Fruit fly (Drosophila melanogaster): ENCODE data around the gene CG11095.

CG11095 gene

DNA sequence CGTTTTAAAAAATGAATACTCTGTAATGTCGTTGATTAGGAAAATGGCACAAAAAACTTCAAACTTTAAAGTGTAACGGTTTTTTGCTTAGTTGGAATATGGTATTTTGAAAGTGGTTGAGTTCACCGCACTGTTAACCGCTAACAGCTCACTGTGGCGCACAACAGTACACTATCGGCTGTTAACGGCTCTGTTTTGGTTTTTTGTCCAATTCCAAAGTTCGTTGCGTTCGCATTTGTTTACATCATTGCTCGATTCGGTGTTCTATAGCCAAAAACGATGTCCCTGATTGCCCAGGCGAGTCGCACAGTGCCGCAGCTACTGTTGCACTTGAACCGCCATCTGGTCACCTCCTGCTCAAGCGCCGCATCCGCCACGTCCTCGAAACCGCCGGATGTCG is at the start of gene CG11095:
CG11095 (plus strand) TSS at position 205 of the 400 bp plus-strand sequence.
- TF ChIP-seq rn (GFP tag; IDR thresholded peaks at IDR 0.05) (no peak), CG17806 (tag; optimal IDR thresholded peaks at IDR 0.05) (no peak), CG8159 (tag; optimal IDR thresholded peaks at IDR 0.05) (no peak), CG9948 (tag; optimal IDR thresholded peaks at IDR 0.05) (no peak), EcR (GFP tag; optimal IDR thresholded peaks at IDR 0.05) (no peak), CG12605 (GFP tag; IDR thresholded peaks at IDR 0.05) (peak; percentile 61), CG4496 (GFP tag; IDR thresholded peaks at IDR 0.05) (peak; percentile 44; the same call in 1 of the 3 replicates), Pif1B (GFP tag; optimal IDR thresholded peaks at IDR 0.05) (no peak), CG13204 (GFP tag; optimal IDR thresholded peaks at IDR 0.05) (no peak), CG14655 (GFP tag; optimal IDR thresholded peaks at IDR 0.05) (peak; percentile 13), CG15710 (tag; optimal IDR thresholded peaks at IDR 0.05) (no peak), gl (tag; optimal IDR thresholded peaks at IDR 0.05) (peak; percentile 40), CG34367 (tag; optimal IDR thresholded peaks at IDR 0.05) (no peak), CG10348 (GFP tag; IDR thresholded peaks at IDR 0.05) (no peak), fd96Ca (GFP tag; IDR thresholded peaks at IDR 0.05) (no peak), Ets98B (GFP tag; IDR thresholded peaks at IDR 0.05) (peak; percentile 32; the same call in 1 of the 2 replicates), D1 (tag; optimal IDR thresholded peaks at IDR 0.05) (no peak), Pif1A (GFP tag; optimal IDR thresholded peaks at IDR 0.05) (no peak), CG8301 (tag; optimal IDR thresholded peaks at IDR 0.05) (no peak), CG32121 (GFP tag; IDR thresholded peaks at IDR 0.05) (no peak), Snoo (tag; optimal IDR thresholded peaks at IDR 0.05) (no peak)

DNA sequence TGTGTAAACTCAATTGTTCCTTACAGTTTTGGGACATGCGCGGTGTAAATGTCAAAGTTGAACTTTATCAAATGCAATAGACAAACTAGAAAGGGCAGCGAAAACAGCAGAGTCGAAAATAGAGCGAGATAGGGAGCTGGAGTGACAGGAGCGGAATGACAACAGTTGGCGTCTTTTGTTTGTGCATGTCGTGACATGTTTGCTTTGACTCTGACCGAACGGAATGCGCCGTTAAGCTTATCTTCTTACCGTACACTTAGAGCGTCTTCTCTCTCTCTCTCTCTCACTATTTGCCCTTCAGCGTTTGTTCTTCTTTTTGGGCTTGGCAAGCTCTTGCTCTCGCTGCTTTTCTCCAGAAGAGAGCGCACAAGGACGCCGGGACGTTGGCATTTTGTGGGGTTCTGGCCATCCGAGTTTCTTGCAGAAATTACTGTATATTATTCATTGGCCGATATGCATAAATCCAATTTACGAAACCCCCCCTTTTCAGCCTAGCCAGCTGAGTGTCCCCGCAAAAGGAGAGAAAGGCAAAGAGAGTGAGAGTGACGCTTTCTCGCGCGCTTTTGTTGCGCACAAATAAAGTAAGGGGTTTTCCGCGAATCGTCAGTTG is 49.6 kb upstream of the CG11095 start:
- TF ChIP-seq rn (GFP tag; IDR thresholded peaks at IDR 0.05): no peak
- TF ChIP-seq fd96Ca (GFP tag; IDR thresholded peaks at IDR 0.05): no peak
- TF ChIP-seq CG10348 (GFP tag; IDR thresholded peaks at IDR 0.05): no peak
- peak; percentile 5 for TF ChIP-seq gl (tag; optimal IDR thresholded peaks at IDR 0.05)
- no peak for TF ChIP-seq EcR (GFP tag; optimal IDR thresholded peaks at IDR 0.05)
- no peak for TF ChIP-seq CG8301 (tag; optimal IDR thresholded peaks at IDR 0.05)

DNA sequence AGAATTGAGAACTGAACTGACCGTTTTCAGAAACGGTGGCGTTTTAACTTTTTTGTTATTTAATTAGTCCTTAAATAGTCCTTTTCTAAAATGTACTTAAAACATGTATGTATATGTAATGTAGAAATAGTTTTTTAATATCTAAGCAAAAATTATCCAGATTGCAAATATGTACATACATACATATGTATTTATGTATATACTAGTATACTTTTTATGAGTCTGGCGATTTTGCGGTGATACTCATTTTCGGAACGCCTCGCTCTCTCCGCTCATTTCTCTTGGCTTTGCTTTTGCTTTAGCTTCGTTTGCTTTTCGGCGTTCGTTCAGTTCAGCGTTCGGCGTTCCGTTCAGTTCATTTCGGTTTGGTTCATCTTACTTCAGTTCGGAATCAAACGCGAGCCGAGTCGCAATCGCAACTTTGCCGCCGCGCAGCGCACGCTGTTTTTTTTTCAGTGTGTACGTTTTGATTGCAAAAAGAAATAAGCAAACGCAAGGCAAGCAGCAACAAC is 49.1 kb upstream of the CG11095 start, which contains the start of gene rdgB:
rdgB (plus strand) TSS at position 381 of the 512 bp plus-strand sequence.
- TF ChIP-seq CG4496 (GFP tag; IDR thresholded peaks at IDR 0.05) (peak; percentile 69), CG13204 (GFP tag; optimal IDR thresholded peaks at IDR 0.05) (peak; percentile 64), fd96Ca (GFP tag; IDR thresholded peaks at IDR 0.05) (peak; percentile 55; the same call in 1 of the 3 replicates), rn (GFP tag; IDR thresholded peaks at IDR 0.05) (peak; percentile 27; the same call in 1 of the 2 replicates), CG8301 (tag; optimal IDR thresholded peaks at IDR 0.05) (peak; percentile 83), Ets98B (GFP tag; IDR thresholded peaks at IDR 0.05) (peak; percentile 73), CG15710 (tag; optimal IDR thresholded peaks at IDR 0.05) (peak; percentile 81), Pif1B (GFP tag; optimal IDR thresholded peaks at IDR 0.05) (peak; percentile 61), CG34367 (tag; optimal IDR thresholded peaks at IDR 0.05) (peak; percentile 63), CG17806 (tag; optimal IDR thresholded peaks at IDR 0.05) (peak; percentile 62), D1 (tag; optimal IDR thresholded peaks at IDR 0.05) (no peak), Pif1A (GFP tag; optimal IDR thresholded peaks at IDR 0.05) (peak; percentile 23), CG10348 (GFP tag; IDR thresholded peaks at IDR 0.05) (no peak), EcR (GFP tag; optimal IDR thresholded peaks at IDR 0.05) (peak; percentile 38), CG9948 (tag; optimal IDR thresholded peaks at IDR 0.05) (peak; percentile 81), CG12605 (GFP tag; IDR thresholded peaks at IDR 0.05) (peak; percentile 66; the same call in 1 of the 2 replicates), CG8159 (tag; optimal IDR thresholded peaks at IDR 0.05) (peak; percentile 86), CG32121 (GFP tag; IDR thresholded peaks at IDR 0.05) (peak; percentile 64), Snoo (tag; optimal IDR thresholded peaks at IDR 0.05) (peak; percentile 71), CG14655 (GFP tag; optimal IDR thresholded peaks at IDR 0.05) (peak; percentile 92), gl (tag; optimal IDR thresholded peaks at IDR 0.05) (peak; percentile 22)

DNA sequence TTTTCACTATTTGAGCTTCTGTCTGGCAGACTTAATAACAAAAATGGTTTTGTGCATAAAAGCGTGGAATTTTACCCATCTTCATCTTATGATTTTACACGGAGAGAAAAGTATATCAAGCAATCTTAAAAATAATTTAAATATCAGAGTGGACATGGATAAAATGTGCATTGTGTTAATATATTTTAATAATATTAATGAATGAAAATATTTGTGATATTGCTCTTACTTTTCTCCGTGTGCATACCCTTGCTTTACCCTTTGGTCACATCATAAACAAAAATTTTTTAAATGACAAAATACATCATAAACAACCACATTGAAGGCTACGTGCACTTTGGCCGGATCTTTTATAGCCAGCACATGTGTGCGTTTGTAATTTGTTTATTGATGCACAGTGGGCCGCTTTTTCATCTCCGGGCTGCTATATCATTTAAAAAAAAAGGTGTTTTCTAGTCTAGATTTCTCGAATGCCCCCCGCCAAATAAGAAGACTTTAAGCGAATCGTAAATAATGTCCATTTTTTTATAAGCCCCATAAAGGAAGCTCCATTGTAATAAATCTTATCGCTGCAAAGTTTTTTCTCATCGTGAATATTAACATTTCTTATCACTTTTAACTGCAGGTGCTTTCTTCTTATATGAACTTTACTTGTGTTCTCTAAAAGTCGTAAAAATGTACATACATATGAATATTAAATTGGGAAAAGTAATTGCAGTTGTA is 46.9 kb upstream of the CG11095 start:
- TF ChIP-seq CG8301 (tag; optimal IDR thresholded peaks at IDR 0.05): peak; percentile 45
- TF ChIP-seq Pif1A (GFP tag; optimal IDR thresholded peaks at IDR 0.05): no peak
- TF ChIP-seq Snoo (tag; optimal IDR thresholded peaks at IDR 0.05): peak; percentile 20
- no peak for TF ChIP-seq CG10348 (GFP tag; IDR thresholded peaks at IDR 0.05)
- TF ChIP-seq CG13204 (GFP tag; optimal IDR thresholded peaks at IDR 0.05): no peak
- peak; percentile 37 for TF ChIP-seq CG8159 (tag; optimal IDR thresholded peaks at IDR 0.05)
- peak; percentile 47 for TF ChIP-seq CG9948 (tag; optimal IDR thresholded peaks at IDR 0.05)
- TF ChIP-seq fd96Ca (GFP tag; IDR thresholded peaks at IDR 0.05): peak; percentile 58; the same call in 1 of the 3 replicates
- no peak for TF ChIP-seq EcR (GFP tag; optimal IDR thresholded peaks at IDR 0.05)
- peak; percentile 50 for TF ChIP-seq CG14655 (GFP tag; optimal IDR thresholded peaks at IDR 0.05)
- TF ChIP-seq CG32121 (GFP tag; IDR thresholded peaks at IDR 0.05): peak; percentile 38
- peak; percentile 44 for TF ChIP-seq CG17806 (tag; optimal IDR thresholded peaks at IDR 0.05)
- peak; percentile 39 for TF ChIP-seq D1 (tag; optimal IDR thresholded peaks at IDR 0.05)
- peak; percentile 46 for TF ChIP-seq CG34367 (tag; optimal IDR thresholded peaks at IDR 0.05)
- peak; percentile 58; the same call in 2 of the 3 replicates for TF ChIP-seq CG4496 (GFP tag; IDR thresholded peaks at IDR 0.05)
- TF ChIP-seq gl (tag; optimal IDR thresholded peaks at IDR 0.05): no peak
- TF ChIP-seq Pif1B (GFP tag; optimal IDR thresholded peaks at IDR 0.05): peak; percentile 4
- 0 out of 2 replicates have a peak, but pooled peaks have one; percentile 48 for TF ChIP-seq Ets98B (GFP tag; IDR thresholded peaks at IDR 0.05)
- TF ChIP-seq CG15710 (tag; optimal IDR thresholded peaks at IDR 0.05): peak; percentile 29
- TF ChIP-seq CG12605 (GFP tag; IDR thresholded peaks at IDR 0.05): no peak
- 0 out of 2 replicates have a peak, but pooled peaks have one; percentile 31 for TF ChIP-seq rn (GFP tag; IDR thresholded peaks at IDR 0.05)

Measured in whole organism, pupa.